Worm (Caenorhabditis elegans) whole organism, dauer: ENCODE results near the gene gst-2.

ENCODE experiments used
- unc-62 ChIP-seq: sonication (generic microtip); optimal IDR thresholded peaks from 2 replicates; lab custom pipeline; 2017; ENCODE audit warnings: missing biosample characterization, missing genetic modification reagents, missing genetic modification characterization

The gst-2 gene

ce11 chrIV:10141930-10142505 is at the start of gene gst-2, which contains the start of the genes gst-4 and dhs-12:
Gene gst-2 (minus strand): TSS chrIV:10142061.
Gene gst-4 (plus strand): TSS chrIV:10142225.
Gene dhs-12 (plus strand): TSS chrIV:10142455.
- no peak for TF ChIP-seq unc-62 (GFP tag; lab: Kevin White, UChicago)

ce11 chrIV:10191498-10191897 is 49.6 kb upstream of the gst-2 start:
- no peak for TF ChIP-seq unc-62 (GFP tag; lab: Kevin White, UChicago)

ce11 chrIV:10190586-10190985 is 48.7 kb upstream of the gst-2 start:
- TF ChIP-seq unc-62 (GFP tag; lab: Kevin White, UChicago), result no peak

ce11 chrIV:10188505-10188904 is 46.6 kb upstream of the gst-2 start:
- no peak for TF ChIP-seq unc-62 (GFP tag; lab: Kevin White, UChicago)

ce11 chrIV:10180133-10180749 is 38.4 kb upstream of the gst-2 start, which contains the start of gene gta-1:
Gene gta-1 (plus strand): TSS chrIV:10180660.
- no peak for TF ChIP-seq unc-62 (GFP tag; lab: Kevin White, UChicago)

ce11 chrIV:10177779-10178178 is 35.9 kb upstream of the gst-2 start, which contains the start of gene mspn-1:
Gene mspn-1 (plus strand): TSS chrIV:10177968.
- TF ChIP-seq unc-62 (GFP tag; lab: Kevin White, UChicago), result no peak

ce11 chrIV:10176252-10176730 is 34.4 kb upstream of the gst-2 start, which contains the start of gene rack-1:
Gene rack-1 (plus strand): TSS chrIV:10176680.
- no peak for TF ChIP-seq unc-62 (GFP tag; lab: Kevin White, UChicago)

ce11 chrIV:10174932-10175732 is 33.3 kb upstream of the gst-2 start:
- TF ChIP-seq unc-62 (GFP tag; lab: Kevin White, UChicago), result no peak

- no peak for TF ChIP-seq unc-62 (GFP tag; lab: Kevin White, UChicago)
Observed at ce11 chrIV:10174328-10174727, 32.5 kb upstream of the gst-2 start, which contains the start of gene pxf-1. Gene pxf-1 (minus strand): TSS chrIV:10174341.

ce11 chrIV:10170808-10171207 is 28.9 kb upstream of the gst-2 start:
- no peak for TF ChIP-seq unc-62 (GFP tag; lab: Kevin White, UChicago)

- no peak for TF ChIP-seq unc-62 (GFP tag; lab: Kevin White, UChicago)
Observed at ce11 chrIV:10164086-10164485, 22.2 kb upstream of the gst-2 start.

ce11 chrIV:10161706-10162105 is 19.8 kb upstream of the gst-2 start, which contains the start of gene pps-1:
Gene pps-1 (plus strand): TSS chrIV:10162006.
- TF ChIP-seq unc-62 (GFP tag; lab: Kevin White, UChicago), result no peak

- no peak for TF ChIP-seq unc-62 (GFP tag; lab: Kevin White, UChicago)
Observed at ce11 chrIV:10157489-10158088, 15.7 kb upstream of the gst-2 start, which contains the start of gene ttr-53. Gene ttr-53 (plus strand): TSS chrIV:10158038.

- no peak for TF ChIP-seq unc-62 (GFP tag; lab: Kevin White, UChicago)
Observed at ce11 chrIV:10157034-10157433, 15.2 kb upstream of the gst-2 start.

ce11 chrIV:10155475-10155874 is 13.6 kb upstream of the gst-2 start, which contains the start of gene ttr-54:
Gene ttr-54 (plus strand): TSS chrIV:10155775.
- no peak for TF ChIP-seq unc-62 (GFP tag; lab: Kevin White, UChicago)
